Fruit fly (Drosophila melanogaster) S2 (cell line): ENCODE measurements around the gene nSyb.

Source experiments
- CG8478 ChIP-seq: fragments of >200 bp; optimal IDR thresholded peaks from 2 replicates; lab custom pipeline; 2018
- CTCF ChIP-seq, 2 experiments: fragments of >200 bp; optimal IDR thresholded peaks; 2 replicates each; lab custom pipeline; 2018

dm6 chr3L:1676222-1676621 lies 38.7 kb upstream of the nSyb start:
- TF ChIP-seq CTCF (optimal IDR thresholded peaks at IDR 0.05; lab: Kevin White, UChicago) (no peak), CG8478 (no peak)
